Fruit fly (Drosophila melanogaster) whole organism, embryonic: ENCODE measurements around the gene Arl8.

Source experiments
- CG10274 ChIP-seq: fragments of 200-800 bp; sonication (Bioruptor generic); optimal IDR thresholded peaks from 3 replicates; lab custom pipeline; 2017; ENCODE audit warnings: missing biosample characterization, mild to moderate bottlenecking, missing genetic modification characterization
- CG12744 ChIP-seq: fragments of 200-800 bp; sonication (Bioruptor generic); optimal IDR thresholded peaks from 2 replicates; lab custom pipeline; 2016; ENCODE audit warnings: missing biosample characterization, missing genetic modification characterization
- CG14014 ChIP-seq: fragments of 200-800 bp; sonication (Bioruptor generic); IDR thresholded peaks from 2 replicates; pipeline ENCODE4 v1.3.6; 2022; ENCODE audit warnings: missing biosample characterization, missing genetic modification characterization
- CG15011 ChIP-seq: fragments of 200-800 bp; sonication (Bioruptor generic); optimal IDR thresholded peaks from 3 replicates; lab custom pipeline; 2018; ENCODE audit warnings: missing biosample characterization, mild to moderate bottlenecking, missing genetic modification characterization
- CG1603 ChIP-seq: fragments of 200-800 bp; sonication (Bioruptor generic); optimal IDR thresholded peaks from 2 replicates; lab custom pipeline; 2019; ENCODE audit warnings: missing biosample characterization, mild to moderate bottlenecking, missing genetic modification characterization, moderate library complexity
- CG17328 ChIP-seq: fragments of 200-800 bp; sonication (Bioruptor generic); IDR thresholded peaks from 2 replicates; pipeline ENCODE4 v1.3.6; 2022; ENCODE audit warnings: missing biosample characterization, missing genetic modification characterization
- CG17361 ChIP-seq: fragments of 200-800 bp; sonication (Bioruptor generic); IDR thresholded peaks from 3 replicates; pipeline ENCODE4 v1.3.6; 2022; ENCODE audit warnings: missing biosample characterization, missing genetic modification characterization
- CG18262 ChIP-seq: fragments of 200-800 bp; optimal IDR thresholded peaks from 3 replicates; lab custom pipeline; 2019; ENCODE audit warnings: missing biosample characterization, mild to moderate bottlenecking, missing genetic modification characterization, moderate library complexity
- CG2712 ChIP-seq: fragments of 200-800 bp; optimal IDR thresholded peaks from 3 replicates; lab custom pipeline; 2019; ENCODE audit warnings: missing biosample characterization, mild to moderate bottlenecking, missing genetic modification characterization, moderate library complexity
- CG31388 ChIP-seq: fragments of 200-800 bp; sonication (Bioruptor generic); optimal IDR thresholded peaks from 2 replicates; lab custom pipeline; 2016; ENCODE audit warnings: missing biosample characterization, missing genetic modification characterization
- CG34376 ChIP-seq: fragments of 200-800 bp; sonication (Bioruptor generic); optimal IDR thresholded peaks from 2 replicates; lab custom pipeline; 2018; ENCODE audit warnings: missing biosample characterization, mild to moderate bottlenecking, missing genetic modification characterization
- CG4404 ChIP-seq: fragments of 200-800 bp; sonication (Bioruptor generic); IDR thresholded peaks from 2 replicates; pipeline ENCODE4 v1.3.6; 2022; ENCODE audit warnings: missing biosample characterization, missing genetic modification characterization
- CG4424 ChIP-seq: fragments of 200-800 bp; sonication (Bioruptor generic); optimal IDR thresholded peaks from 3 replicates; lab custom pipeline; 2016; ENCODE audit warnings: missing biosample characterization, missing genetic modification characterization
- CG7271 ChIP-seq: fragments of 200-800 bp; sonication (Bioruptor generic); optimal IDR thresholded peaks from 2 replicates; lab custom pipeline; 2018; ENCODE audit warnings: missing biosample characterization, mild to moderate bottlenecking, missing genetic modification characterization, moderate library complexity
- CG8359 ChIP-seq: fragments of 200-800 bp; sonication (Bioruptor generic); optimal IDR thresholded peaks from 2 replicates; lab custom pipeline; 2017; ENCODE audit warnings: missing biosample characterization, mild to moderate bottlenecking, missing genetic modification characterization, borderline replicate concordance
- CG9727 ChIP-seq: fragments of 200-800 bp; sonication (Bioruptor generic); optimal IDR thresholded peaks from 3 replicates; lab custom pipeline; 2017; ENCODE audit warnings: missing biosample characterization, mild to moderate bottlenecking, missing genetic modification characterization
- Chrac-16 ChIP-seq: fragments of 200-800 bp; sonication (Bioruptor generic); optimal IDR thresholded peaks from 3 replicates; lab custom pipeline; 2016; ENCODE audit warnings: missing biosample characterization, missing genetic modification characterization
- CkIIα-i1 ChIP-seq: fragments of 200-800 bp; sonication (Bioruptor generic); IDR thresholded peaks from 2 replicates; pipeline ENCODE4 v1.3.6; 2022; ENCODE audit warnings: missing biosample characterization, missing genetic modification characterization
- D19A ChIP-seq: fragments of 200-800 bp; optimal IDR thresholded peaks from 3 replicates; lab custom pipeline; 2019; ENCODE audit warnings: missing biosample characterization, mild to moderate bottlenecking, missing genetic modification characterization, moderate library complexity
- Fer2 ChIP-seq: fragments of 200-800 bp; sonication (Bioruptor generic); optimal IDR thresholded peaks from 2 replicates; lab custom pipeline; 2018; ENCODE audit warnings: missing biosample characterization, mild to moderate bottlenecking, missing genetic modification characterization, moderate library complexity
- Fer3 ChIP-seq: fragments of 200-800 bp; sonication (Bioruptor generic); optimal IDR thresholded peaks from 2 replicates; lab custom pipeline; 2018; ENCODE audit warnings: missing biosample characterization, mild to moderate bottlenecking, missing genetic modification characterization, moderate library complexity
- Hey ChIP-seq: fragments of 200-800 bp; sonication (Bioruptor generic); optimal IDR thresholded peaks from 3 replicates; lab custom pipeline; 2018; ENCODE audit warnings: missing biosample characterization, mild to moderate bottlenecking, missing genetic modification characterization
- HmgZ ChIP-seq: fragments of 200-800 bp; sonication (Bioruptor generic); optimal IDR thresholded peaks from 2 replicates; lab custom pipeline; 2018; ENCODE audit warnings: missing biosample characterization, mild to moderate bottlenecking, missing genetic modification characterization
- Hr78 ChIP-seq, 2 experiments: fragments of 200-800 bp in 1 of 2; fragments of >200 bp in 1 of 2; sonication (Bioruptor generic) in 1 of 2; optimal IDR thresholded peaks; 2 replicates each; lab custom pipeline; 2017 to 2019; ENCODE audit warnings: missing biosample characterization in 2 of 2, missing genetic modification characterization in 2 of 2, mild to moderate bottlenecking in 1 of 2, moderate library complexity in 1 of 2
- MTF-1 ChIP-seq: fragments of 200-800 bp; sonication (Bioruptor generic); optimal IDR thresholded peaks from 2 replicates; lab custom pipeline; 2018; ENCODE audit warnings: missing biosample characterization, mild to moderate bottlenecking, missing genetic modification characterization, borderline replicate concordance
- Mrtf ChIP-seq: fragments of 200-800 bp; sonication (Bioruptor generic); IDR thresholded peaks from 3 replicates; pipeline ENCODE4 v1.3.6; 2022; ENCODE audit warnings: missing biosample characterization, missing genetic modification characterization
- Myb ChIP-seq: fragments of 200-800 bp; sonication (Bioruptor generic); optimal IDR thresholded peaks from 2 replicates; lab custom pipeline; 2016; ENCODE audit warnings: missing biosample characterization, missing genetic modification characterization
- Optix ChIP-seq: fragments of 200-800 bp; sonication (Bioruptor generic); IDR thresholded peaks from 3 replicates; pipeline ENCODE4 v1.3.6; 2022; ENCODE audit warnings: missing biosample characterization, missing genetic modification characterization
- al ChIP-seq: fragments of 200-800 bp; sonication (Bioruptor generic); IDR thresholded peaks from 2 replicates; pipeline ENCODE4 v1.3.6; 2022; ENCODE audit warnings: missing biosample characterization, missing genetic modification characterization
- ara ChIP-seq: fragments of 200-800 bp; sonication (Bioruptor generic); IDR thresholded peaks from 2 replicates; pipeline ENCODE4 v1.3.6; 2022; ENCODE audit warnings: missing biosample characterization, missing genetic modification characterization
- bbx ChIP-seq: fragments of 200-800 bp; sonication (Bioruptor generic); IDR thresholded peaks from 2 replicates; pipeline ENCODE4 v1.3.6; 2022; ENCODE audit warnings: missing biosample characterization, missing genetic modification characterization; ENCODE audit not compliant: partially characterized antibody
- corto ChIP-seq: fragments of 200-800 bp; sonication (Bioruptor generic); optimal IDR thresholded peaks from 2 replicates; lab custom pipeline; 2016; ENCODE audit warnings: missing biosample characterization, mild to moderate bottlenecking, missing genetic modification characterization, moderate library complexity
- danr ChIP-seq: fragments of 200-800 bp; sonication (Bioruptor generic); IDR thresholded peaks from 2 replicates; pipeline ENCODE4 v1.3.6; 2022; ENCODE audit warnings: missing biosample characterization, missing genetic modification characterization
- exex ChIP-seq: fragments of 200-800 bp; sonication (Bioruptor generic); optimal IDR thresholded peaks from 4 replicates; lab custom pipeline; 2018; ENCODE audit warnings: missing biosample characterization, mild to moderate bottlenecking, missing genetic modification characterization, moderate library complexity
- fru ChIP-seq: fragments of >200 bp; optimal IDR thresholded peaks from 2 replicates; lab custom pipeline; 2017
- gcm2 ChIP-seq: fragments of 200-800 bp; sonication (Bioruptor generic); optimal IDR thresholded peaks from 2 replicates; lab custom pipeline; 2016; ENCODE audit warnings: missing biosample characterization, missing genetic modification characterization
- gsb ChIP-seq: fragments of 200-800 bp; sonication (Bioruptor generic); IDR thresholded peaks from 2 replicates; pipeline ENCODE4 v1.3.6; 2022; ENCODE audit warnings: missing biosample characterization, missing genetic modification characterization
- gsb-n ChIP-seq: fragments of 200-800 bp; sonication (Bioruptor generic); optimal IDR thresholded peaks from 3 replicates; lab custom pipeline; 2018; ENCODE audit warnings: missing biosample characterization, mild to moderate bottlenecking, missing genetic modification characterization
- hb ChIP-seq: fragments of 200-800 bp; sonication (Bioruptor generic); IDR thresholded peaks from 3 replicates; pipeline ENCODE4 v1.3.6; 2022; ENCODE audit warnings: missing biosample characterization, missing genetic modification characterization; ENCODE audit not compliant: partially characterized antibody
- kay ChIP-seq: fragments of 200-800 bp; sonication (Bioruptor generic); optimal IDR thresholded peaks from 2 replicates; lab custom pipeline; 2016; ENCODE audit warnings: missing biosample characterization, missing genetic modification characterization
- lov ChIP-seq, 2 experiments: fragments of 200-800 bp in 1 of 2; fragments of >200 bp in 1 of 2; sonication (Bioruptor generic) in 1 of 2; IDR thresholded peaks in 1 of 2; optimal IDR thresholded peaks in 1 of 2; 2 replicates in 1 of 2; 3 replicates in 1 of 2; pipeline versions ENCODE4 v1.3.6 to Lab custom; 2017 to 2022; ENCODE audit warnings: missing biosample characterization in 1 of 2, missing genetic modification characterization in 1 of 2
- luna ChIP-seq: fragments of 200-800 bp; sonication (Bioruptor generic); optimal IDR thresholded peaks from 2 replicates; lab custom pipeline; 2016; ENCODE audit warnings: missing biosample characterization, missing genetic modification characterization
- mirr ChIP-seq: fragments of 200-800 bp; sonication (Bioruptor generic); optimal IDR thresholded peaks from 3 replicates; lab custom pipeline; 2018; ENCODE audit warnings: missing biosample characterization, mild to moderate bottlenecking, missing genetic modification characterization
- nom ChIP-seq: fragments of 200-800 bp; sonication (Bioruptor generic); optimal IDR thresholded peaks from 2 replicates; lab custom pipeline; 2017; ENCODE audit warnings: missing biosample characterization, missing genetic modification characterization, mild to moderate bottlenecking, moderate library complexity, missing genetic modification reagents
- peb ChIP-seq: fragments of 200-800 bp; sonication (Bioruptor generic); IDR thresholded peaks from 2 replicates; pipeline ENCODE4 v1.3.6; 2022; ENCODE audit warnings: missing biosample characterization, missing genetic modification characterization
- psq ChIP-seq: fragments of 200-800 bp; sonication (Bioruptor generic); optimal IDR thresholded peaks from 2 replicates; lab custom pipeline; 2017; ENCODE audit warnings: missing biosample characterization, missing genetic modification characterization
- scrt ChIP-seq: fragments of 200-800 bp; sonication (Bioruptor generic); optimal IDR thresholded peaks from 2 replicates; lab custom pipeline; 2018; ENCODE audit warnings: missing biosample characterization, mild to moderate bottlenecking, missing genetic modification characterization, moderate library complexity
- sima ChIP-seq: fragments of 200-800 bp; sonication (Bioruptor generic); optimal IDR thresholded peaks from 2 replicates; lab custom pipeline; 2016; ENCODE audit warnings: missing biosample characterization, missing genetic modification characterization
- sr ChIP-seq: fragments of 200-800 bp; sonication (Bioruptor generic); IDR thresholded peaks from 3 replicates; pipeline ENCODE4 v1.3.6; 2022; ENCODE audit warnings: missing biosample characterization, missing genetic modification characterization
- stwl ChIP-seq: fragments of 200-800 bp; sonication (Bioruptor generic); optimal IDR thresholded peaks from 3 replicates; lab custom pipeline; 2018; ENCODE audit warnings: missing biosample characterization, mild to moderate bottlenecking, missing genetic modification characterization, moderate library complexity
- wek ChIP-seq: fragments of 200-800 bp; sonication (Bioruptor generic); optimal IDR thresholded peaks from 3 replicates; lab custom pipeline; 2018; ENCODE audit warnings: missing biosample characterization, mild to moderate bottlenecking, missing genetic modification characterization, moderate library complexity

The Arl8 gene

dm6 chr3R:8115205-8115604 lies 11.2 kb upstream of the Arl8 start (continued):
- no peak for TF ChIP-seq CG17328 (GFP tag; lab: Robert Waterston, UW)
- no peak for TF ChIP-seq CG18262 (tag; lab: Kevin White, UChicago)
- TF ChIP-seq ara = no peak
- TF ChIP-seq al (GFP tag; lab: Robert Waterston, UW) = no peak
- no peak for TF ChIP-seq D19A
- no peak for TF ChIP-seq Mrtf (GFP tag; lab: Robert Waterston, UW)
- peak; percentile 7 for TF ChIP-seq CG9727 (GFP tag; lab: Kevin White, UChicago)
- no peak for TF ChIP-seq Chrac-16
- TF ChIP-seq CG4424 (GFP tag; lab: Kevin White, UChicago) = no peak
- peak; percentile 33 for TF ChIP-seq CG12744 (GFP tag; lab: Kevin White, UChicago)
- peak; percentile 50 for TF ChIP-seq Fer3 (tag; lab: Kevin White, UChicago)
- peak; percentile 82 for TF ChIP-seq CG34376 (GFP tag; lab: Kevin White, UChicago)
- no peak for TF ChIP-seq CG4404 (GFP tag; lab: Robert Waterston, UW)
- no peak for TF ChIP-seq CG2712
- peak; percentile 56 for TF ChIP-seq HmgZ (tag; lab: Kevin White, UChicago)
- TF ChIP-seq exex (tag; lab: Kevin White, UChicago) = peak; percentile 88
- TF ChIP-seq fru (lab: Kevin White, UChicago) = no peak
- TF ChIP-seq bbx = no peak
- TF ChIP-seq Hr78 (GFP tag; optimal IDR thresholded peaks at IDR 0.05; lab: Kevin White, UChicago) = no peak
- no peak for TF ChIP-seq CG7271 (tag; lab: Kevin White, UChicago)
- TF ChIP-seq sima (GFP tag; lab: Kevin White, UChicago) = no peak
- TF ChIP-seq luna (GFP tag; lab: Kevin White, UChicago) = no peak
- no peak for TF ChIP-seq sr (GFP tag; lab: Robert Waterston, UW)
- no peak for TF ChIP-seq psq (GFP tag; lab: Kevin White, UChicago)
- TF ChIP-seq nom (GFP tag; lab: Kevin White, UChicago) = no peak
- peak; percentile 40; the same call in 1 of the 2 replicates for TF ChIP-seq CG14014
- TF ChIP-seq lov (optimal IDR thresholded peaks at IDR 0.05; lab: Kevin White, UChicago) = no peak
- TF ChIP-seq lov (GFP tag; IDR thresholded peaks at IDR 0.05; lab: Robert Waterston, UW) = no peak
- no peak for TF ChIP-seq CG17361 (GFP tag; lab: Robert Waterston, UW)
- TF ChIP-seq Fer2 (tag; lab: Kevin White, UChicago) = no peak
- no peak for TF ChIP-seq CG15011 (GFP tag; lab: Kevin White, UChicago)
- peak; percentile 90 for TF ChIP-seq mirr (GFP tag; lab: Kevin White, UChicago)
- TF ChIP-seq corto = no peak
- TF ChIP-seq danr (GFP tag; lab: Robert Waterston, UW) = no peak
- TF ChIP-seq peb = no peak
- peak; percentile 36; the same call in 1 of the 2 replicates for TF ChIP-seq gsb (GFP tag; lab: Robert Waterston, UW)
- TF ChIP-seq MTF-1 = no peak
- no peak for TF ChIP-seq gcm2 (GFP tag; lab: Kevin White, UChicago)
- no peak for TF ChIP-seq gsb-n (tag; lab: Kevin White, UChicago)
- peak; percentile 13 for TF ChIP-seq CG1603
- no peak for TF ChIP-seq CG10274
- no peak for TF ChIP-seq CkIIα-i1 (GFP tag; lab: Robert Waterston, UW)
- TF ChIP-seq CG8359 = no peak
- peak; percentile 36 for TF ChIP-seq Hey
- no peak for TF ChIP-seq stwl (tag; lab: Kevin White, UChicago)
- TF ChIP-seq scrt (GFP tag; lab: Kevin White, UChicago) = peak; percentile 25
- TF ChIP-seq wek (GFP tag; lab: Kevin White, UChicago) = peak; percentile 64
- no peak for TF ChIP-seq CG31388
- no peak for TF ChIP-seq hb
- TF ChIP-seq Optix (GFP tag; lab: Robert Waterston, UW) = no peak
- no peak for TF ChIP-seq Myb (GFP tag; lab: Kevin White, UChicago)
- TF ChIP-seq kay (GFP tag; lab: Kevin White, UChicago) = no peak
